Fruit fly (Drosophila melanogaster) whole organism, embryonic: Measurements from ENCODE around the gene kin17.
A peak's percentile ranks its signal among the peaks of the same experiment; 100 is the strongest.

Source experiments
- Atf6 ChIP-seq: fragments of 200-800 bp; sonication (Bioruptor generic); IDR thresholded peaks from 2 replicates; pipeline ENCODE4 v1.3.6; 2022; ENCODE audit warnings: missing biosample characterization, missing genetic modification characterization
- CG10321 ChIP-seq: fragments of 200-800 bp; sonication (Bioruptor generic); IDR thresholded peaks from 2 replicates; pipeline ENCODE4 v1.3.6; 2022; ENCODE audit warnings: missing biosample characterization, missing genetic modification characterization
- CG10366 ChIP-seq: fragments of 200-800 bp; sonication (Bioruptor generic); IDR thresholded peaks from 2 replicates; pipeline ENCODE4 v1.3.6; 2022; ENCODE audit warnings: missing biosample characterization, missing genetic modification characterization
- CG13894 ChIP-seq: fragments of 200-800 bp; sonication (Bioruptor generic); optimal IDR thresholded peaks from 3 replicates; lab custom pipeline; 2018; ENCODE audit warnings: missing biosample characterization, mild to moderate bottlenecking, missing genetic modification characterization, moderate library complexity
- CG14014 ChIP-seq: fragments of 200-800 bp; sonication (Bioruptor generic); IDR thresholded peaks from 2 replicates; pipeline ENCODE4 v1.3.6; 2022; ENCODE audit warnings: missing biosample characterization, missing genetic modification characterization
- CG14050 ChIP-seq: fragments of 200-800 bp; sonication (Bioruptor generic); IDR thresholded peaks from 3 replicates; pipeline ENCODE4 v1.3.6; 2022; ENCODE audit warnings: missing biosample characterization, missing genetic modification characterization
- CG14667 ChIP-seq: fragments of 200-800 bp; sonication (Bioruptor generic); IDR thresholded peaks from 2 replicates; pipeline ENCODE4 v1.3.6; 2022; ENCODE audit warnings: missing biosample characterization, missing genetic modification characterization
- CG14860 ChIP-seq: fragments of 200-800 bp; sonication (Bioruptor generic); IDR thresholded peaks from 3 replicates; pipeline ENCODE4 v1.3.6; 2022; ENCODE audit warnings: missing biosample characterization, missing genetic modification characterization; ENCODE audit not compliant: partially characterized antibody
- CG15514 ChIP-seq: fragments of 200-800 bp; sonication (Bioruptor generic); optimal IDR thresholded peaks from 3 replicates; lab custom pipeline; 2017; ENCODE audit warnings: missing biosample characterization, missing genetic modification characterization, mild to moderate bottlenecking, moderate library complexity, missing genetic modification reagents
- CG16863 ChIP-seq: fragments of 200-800 bp; sonication (Bioruptor generic); optimal IDR thresholded peaks from 3 replicates; lab custom pipeline; 2016; ENCODE audit warnings: missing biosample characterization, missing genetic modification characterization
- CG17359 ChIP-seq: fragments of 200-800 bp; sonication (Bioruptor generic); optimal IDR thresholded peaks from 3 replicates; lab custom pipeline; 2018; ENCODE audit warnings: missing biosample characterization, mild to moderate bottlenecking, missing genetic modification characterization, moderate library complexity
- CG17568 ChIP-seq: fragments of 200-800 bp; sonication (Bioruptor generic); optimal IDR thresholded peaks from 2 replicates; lab custom pipeline; 2018; ENCODE audit warnings: missing biosample characterization, mild to moderate bottlenecking, missing genetic modification characterization, moderate library complexity
- CG17612 ChIP-seq: fragments of 200-800 bp; sonication (Bioruptor generic); IDR thresholded peaks from 2 replicates; pipeline ENCODE4 v1.3.6; 2022; ENCODE audit warnings: missing biosample characterization, missing genetic modification characterization
- CG2678 ChIP-seq: fragments of 200-800 bp; sonication (Bioruptor generic); optimal IDR thresholded peaks from 3 replicates; lab custom pipeline; 2019; ENCODE audit warnings: missing biosample characterization, mild to moderate bottlenecking, missing genetic modification characterization, moderate library complexity
- CG2875 ChIP-seq: fragments of 200-800 bp; sonication (Bioruptor generic); optimal IDR thresholded peaks from 2 replicates; lab custom pipeline; 2017; ENCODE audit warnings: missing biosample characterization, mild to moderate bottlenecking, missing genetic modification characterization, missing genetic modification reagents
- CG3065 ChIP-seq: fragments of 200-800 bp; sonication (Bioruptor generic); optimal IDR thresholded peaks from 2 replicates; lab custom pipeline; 2016; ENCODE audit warnings: missing biosample characterization, missing genetic modification characterization
- CG4424 ChIP-seq: fragments of 200-800 bp; sonication (Bioruptor generic); optimal IDR thresholded peaks from 3 replicates; lab custom pipeline; 2016; ENCODE audit warnings: missing biosample characterization, missing genetic modification characterization
- CG4617 ChIP-seq: fragments of 200-800 bp; sonication (Bioruptor generic); optimal IDR thresholded peaks from 3 replicates; lab custom pipeline; 2016; ENCODE audit warnings: missing biosample characterization, missing genetic modification characterization, borderline replicate concordance
- CG6765 ChIP-seq: fragments of 200-800 bp; sonication (Bioruptor generic); optimal IDR thresholded peaks from 3 replicates; lab custom pipeline; 2017; ENCODE audit warnings: missing biosample characterization, mild to moderate bottlenecking, missing genetic modification characterization
- CG7357 ChIP-seq: fragments of 200-800 bp; sonication (Bioruptor generic); IDR thresholded peaks from 3 replicates; pipeline ENCODE4 v1.3.6; 2022; ENCODE audit warnings: missing biosample characterization, missing genetic modification characterization
- CG8765 ChIP-seq: fragments of 200-800 bp; sonication (Bioruptor generic); IDR thresholded peaks from 2 replicates; pipeline ENCODE4 v1.3.6; 2022; ENCODE audit warnings: missing biosample characterization, missing genetic modification characterization
- CG9215 ChIP-seq: fragments of 200-800 bp; sonication (Bioruptor generic); IDR thresholded peaks from 2 replicates; pipeline ENCODE4 v1.3.6; 2022; ENCODE audit warnings: missing biosample characterization, missing genetic modification characterization
- D19B ChIP-seq: fragments of 200-800 bp; sonication (Bioruptor generic); optimal IDR thresholded peaks from 2 replicates; lab custom pipeline; 2017; ENCODE audit warnings: missing biosample characterization, mild to moderate bottlenecking, missing genetic modification characterization
- Dp ChIP-seq: fragments of 200-800 bp; sonication (Bioruptor generic); optimal IDR thresholded peaks from 2 replicates; lab custom pipeline; 2018; ENCODE audit warnings: missing biosample characterization, mild to moderate bottlenecking, missing genetic modification characterization, moderate library complexity
- Dref ChIP-seq: fragments of 200-800 bp; sonication (Bioruptor generic); IDR thresholded peaks from 2 replicates; pipeline ENCODE4 v1.3.6; 2022; ENCODE audit warnings: missing biosample characterization, missing genetic modification characterization
- HLH3B ChIP-seq: fragments of 200-800 bp; sonication (Bioruptor generic); IDR thresholded peaks from 2 replicates; pipeline ENCODE4 v1.3.6; 2022; ENCODE audit warnings: missing biosample characterization, missing genetic modification characterization
- Hr51 ChIP-seq, 2 experiments: fragments of 200-800 bp; sonication (Bioruptor generic); optimal IDR thresholded peaks; 2 replicates in 1 of 2; 3 replicates in 1 of 2; lab custom pipeline; 2016 to 2018; ENCODE audit warnings: missing biosample characterization in 2 of 2, missing genetic modification characterization in 2 of 2, mild to moderate bottlenecking in 1 of 2, moderate library complexity in 1 of 2
- Kr ChIP-seq: fragments of 200-800 bp; sonication (Bioruptor generic); optimal IDR thresholded peaks from 2 replicates; lab custom pipeline; 2017; ENCODE audit warnings: missing biosample characterization, mild to moderate bottlenecking, missing genetic modification characterization
- Med ChIP-seq: fragments of 200-800 bp; sonication (Bioruptor generic); peaks from one replicate; lab custom pipeline; 2016; ENCODE audit warnings: missing biosample characterization, missing genetic modification characterization, mild to moderate bottlenecking, inconsistent platforms, moderate library complexity
- Poxn ChIP-seq: fragments of 200-800 bp; sonication (Bioruptor generic); IDR thresholded peaks from 2 replicates; pipeline ENCODE4 v1.3.6; 2022; ENCODE audit warnings: missing biosample characterization, missing genetic modification characterization
- Ravus ChIP-seq: fragments of 200-800 bp; sonication (Bioruptor generic); IDR thresholded peaks from 2 replicates; pipeline ENCODE4 v1.3.6; 2022; ENCODE audit warnings: missing biosample characterization, missing genetic modification characterization
- Six4 ChIP-seq: fragments of 200-800 bp; sonication (Bioruptor generic); optimal IDR thresholded peaks from 2 replicates; lab custom pipeline; 2016; ENCODE audit warnings: missing biosample characterization, missing genetic modification characterization
- Trl ChIP-seq, 3 experiments: fragments of >200 bp in 2 of 3; fragments of 200-800 bp in 1 of 3; sonication (Bioruptor generic) in 1 of 3; optimal IDR thresholded peaks; 2 replicates in 1 of 3; 3 replicates in 2 of 3; lab custom pipeline; 2016 to 2017; ENCODE audit warnings: missing biosample characterization in 1 of 3, missing genetic modification characterization in 1 of 3
- Usf ChIP-seq: fragments of 200-800 bp; sonication (Bioruptor generic); optimal IDR thresholded peaks from 2 replicates; lab custom pipeline; 2017; ENCODE audit warnings: missing genotype, missing biosample characterization, missing genetic modification characterization
- Vsx1 ChIP-seq: fragments of 200-800 bp; sonication (Bioruptor generic); optimal IDR thresholded peaks from 2 replicates; lab custom pipeline; 2017; ENCODE audit warnings: missing biosample characterization, mild to moderate bottlenecking, missing genetic modification characterization, missing genetic modification reagents
- amos ChIP-seq: fragments of 200-800 bp; sonication (Bioruptor generic); IDR thresholded peaks from 2 replicates; pipeline ENCODE4 v1.3.6; 2022; ENCODE audit warnings: missing biosample characterization, missing genetic modification characterization; ENCODE audit not compliant: partially characterized antibody
- chinmo ChIP-seq: fragments of 200-800 bp; sonication (Bioruptor generic); IDR thresholded peaks from 4 replicates; pipeline ENCODE4 v1.3.6; 2022; ENCODE audit warnings: missing biosample characterization, missing genetic modification characterization; ENCODE audit not compliant: partially characterized antibody
- chn ChIP-seq: fragments of 200-800 bp; sonication (Bioruptor generic); optimal IDR thresholded peaks from 2 replicates; lab custom pipeline; 2016; ENCODE audit warnings: missing biosample characterization, missing genetic modification characterization
- dmrt99B ChIP-seq: fragments of 200-800 bp; sonication (Bioruptor generic); optimal IDR thresholded peaks from 2 replicates; lab custom pipeline; 2018; ENCODE audit warnings: missing biosample characterization, mild to moderate bottlenecking, missing genetic modification characterization, moderate library complexity
- esg ChIP-seq: fragments of 200-800 bp; sonication (Bioruptor generic); conservative IDR thresholded peaks from 2 replicates; pipeline ENCODE4 v1.3.6; 2022; ENCODE audit warnings: missing biosample characterization, missing genetic modification characterization
- fru ChIP-seq: fragments of >200 bp; optimal IDR thresholded peaks from 2 replicates; lab custom pipeline; 2017
- gro ChIP-seq: fragments of 200-800 bp; sonication (Bioruptor generic); optimal IDR thresholded peaks from 2 replicates; lab custom pipeline; 2016; ENCODE audit warnings: missing biosample characterization, missing genetic modification characterization
- gt ChIP-seq: fragments of 200-800 bp; sonication (Bioruptor generic); IDR thresholded peaks from 2 replicates; pipeline ENCODE4 v1.3.6; 2022; ENCODE audit warnings: missing biosample characterization, missing genetic modification characterization
- mirr ChIP-seq: fragments of 200-800 bp; sonication (Bioruptor generic); optimal IDR thresholded peaks from 3 replicates; lab custom pipeline; 2018; ENCODE audit warnings: missing biosample characterization, mild to moderate bottlenecking, missing genetic modification characterization
- repo ChIP-seq: fragments of 200-800 bp; sonication (Bioruptor generic); optimal IDR thresholded peaks from 2 replicates; lab custom pipeline; 2016; ENCODE audit warnings: missing biosample characterization, missing genetic modification characterization
- sna ChIP-seq: fragments of 200-800 bp; sonication (Bioruptor generic); IDR thresholded peaks from 2 replicates; pipeline ENCODE4 v1.3.6; 2022; ENCODE audit warnings: missing biosample characterization, missing genetic modification characterization; ENCODE audit not compliant: partially characterized antibody
- tap ChIP-seq: fragments of 200-800 bp; optimal IDR thresholded peaks from 3 replicates; lab custom pipeline; 2019; ENCODE audit warnings: missing biosample characterization, mild to moderate bottlenecking, missing genetic modification characterization, moderate library complexity
- tup ChIP-seq: fragments of 200-800 bp; sonication (Bioruptor generic); optimal IDR thresholded peaks from 2 replicates; lab custom pipeline; 2016; ENCODE audit warnings: missing biosample characterization, mild to moderate bottlenecking, missing genetic modification characterization, moderate library complexity
- vnd ChIP-seq: fragments of 200-800 bp; sonication (Bioruptor generic); IDR thresholded peaks from 3 replicates; pipeline ENCODE4 v1.3.6; 2022; ENCODE audit warnings: missing biosample characterization, missing genetic modification characterization; ENCODE audit not compliant: partially characterized antibody

Gene kin17

dm6 chr3L:20399550-20400109, 43.0 kb downstream of the kin17 start (continued):
- TF ChIP-seq Med (GFP tag; lab: Kevin White, UChicago): peak; percentile 96
- TF ChIP-seq CG14050 (GFP tag; lab: Robert Waterston, UW): peak; percentile 76
- peak; percentile 92 for TF ChIP-seq Atf6 (GFP tag; lab: Robert Waterston, UW)
- peak; percentile 72 for TF ChIP-seq esg (GFP tag; lab: Robert Waterston, UW)
- peak; percentile 53; the same call in 1 of the 2 replicates for TF ChIP-seq gt (GFP tag; lab: Robert Waterston, UW)
- TF ChIP-seq sna (GFP tag; lab: Robert Waterston, UW): no peak
- peak; percentile 80 for TF ChIP-seq gro (GFP tag; lab: Kevin White, UChicago)
- peak; percentile 85 for TF ChIP-seq CG6765 (GFP tag; lab: Kevin White, UChicago)
- TF ChIP-seq CG16863 (GFP tag; lab: Kevin White, UChicago): peak; percentile 80
- TF ChIP-seq Hr51 (GFP tag; optimal IDR thresholded peaks at IDR 0.05; lab: Kevin White, UChicago): peak; percentile 75 to 95
- TF ChIP-seq HLH3B (GFP tag; lab: Robert Waterston, UW): peak; percentile 75
- peak; percentile 68 for TF ChIP-seq Vsx1 (GFP tag; lab: Kevin White, UChicago)
- peak; percentile 80 for TF ChIP-seq Six4
- no peak for TF ChIP-seq fru (lab: Kevin White, UChicago)
- peak; percentile 92 for TF ChIP-seq tap
- peak; percentile 71; the same call in 1 of the 2 replicates for TF ChIP-seq CG8765
- peak; percentile 72 for TF ChIP-seq CG7357 (GFP tag; lab: Robert Waterston, UW)
- TF ChIP-seq CG9215: peak; percentile 83
- TF ChIP-seq CG13894 (tag; lab: Kevin White, UChicago): peak; percentile 79
- TF ChIP-seq Poxn (GFP tag; lab: Robert Waterston, UW): peak; percentile 19; the same call in 1 of the 2 replicates
- TF ChIP-seq CG14860 (GFP tag; lab: Robert Waterston, UW): no peak
- peak; percentile 55; the same call in 1 of the 2 replicates for TF ChIP-seq CG17612 (GFP tag; lab: Robert Waterston, UW)
- TF ChIP-seq CG17359 (tag; lab: Kevin White, UChicago): peak; percentile 93
- peak; percentile 51 for TF ChIP-seq mirr
- TF ChIP-seq amos (GFP tag; lab: Robert Waterston, UW): no peak
- no peak for TF ChIP-seq Kr
- peak; percentile 56 for TF ChIP-seq tup (GFP tag; lab: Kevin White, UChicago)
- peak; percentile 87 for TF ChIP-seq CG4424 (GFP tag; lab: Kevin White, UChicago)
- TF ChIP-seq Ravus (GFP tag; lab: Robert Waterston, UW): peak; percentile 20
- TF ChIP-seq CG10321 (GFP tag; lab: Robert Waterston, UW): peak; percentile 54; the same call in 1 of the 2 replicates
- TF ChIP-seq Dp (GFP tag; lab: Kevin White, UChicago): peak; percentile 3
- TF ChIP-seq CG2678 (tag; lab: Kevin White, UChicago): peak; percentile 95
- TF ChIP-seq Usf: peak; percentile 70
- peak; percentile 68 for TF ChIP-seq D19B (GFP tag; lab: Kevin White, UChicago)
- TF ChIP-seq CG4617 (GFP tag; lab: Kevin White, UChicago): peak; percentile 63
- peak; percentile 78 for TF ChIP-seq chn
- peak; percentile 85 for TF ChIP-seq CG14014 (GFP tag; lab: Robert Waterston, UW)
- no peak for TF ChIP-seq vnd (GFP tag; lab: Robert Waterston, UW)
- no peak for TF ChIP-seq Trl (optimal IDR thresholded peaks at IDR 0.05; lab: Kevin White, UChicago)
- peak; percentile 76 for TF ChIP-seq Trl (GFP tag; optimal IDR thresholded peaks at IDR 0.05; lab: Kevin White, UChicago)
- TF ChIP-seq CG3065 (GFP tag; lab: Kevin White, UChicago): peak; percentile 77
- TF ChIP-seq Dref (GFP tag; lab: Robert Waterston, UW): peak; percentile 33; the same call in 1 of the 2 replicates
- TF ChIP-seq CG10366: peak; percentile 78
- TF ChIP-seq chinmo: no peak
- TF ChIP-seq CG2875 (GFP tag; lab: Kevin White, UChicago): peak; percentile 67
- TF ChIP-seq dmrt99B (tag; lab: Kevin White, UChicago): peak; percentile 94
- peak; percentile 78 for TF ChIP-seq CG15514 (GFP tag; lab: Kevin White, UChicago)
- TF ChIP-seq repo (GFP tag; lab: Kevin White, UChicago): peak; percentile 7
- peak; percentile 74 for TF ChIP-seq CG14667 (GFP tag; lab: Robert Waterston, UW)
- peak; percentile 83 for TF ChIP-seq CG17568 (GFP tag; lab: Kevin White, UChicago)
